Worm (Caenorhabditis elegans) whole organism, L1 larva: ENCODE results near the gene C09H10.9.

Experiments
- ceh-8 ChIP-seq: fragments of 200-800 bp; sonication (Bioruptor generic); optimal IDR thresholded peaks from 2 replicates; lab custom pipeline; 2018; ENCODE audit warnings: mild to moderate bottlenecking, missing genetic modification characterization, moderate library complexity, missing compliant biosample characterization
- egl-13 ChIP-seq: sonication (generic microtip); optimal IDR thresholded peaks from 2 replicates; lab custom pipeline; 2016; ENCODE audit warnings: missing genotype, missing genetic modification reagents, missing genetic modification characterization, missing compliant biosample characterization
- lin-39 ChIP-seq: fragments of 150-350 bp; optimal IDR thresholded peaks from 2 replicates; lab custom pipeline; 2014; ENCODE audit warnings: missing biosample characterization, missing genetic modification reagents, missing genetic modification characterization
- sup-37 ChIP-seq: fragments of 200-800 bp; sonication (Bioruptor generic); optimal IDR thresholded peaks from 2 replicates; lab custom pipeline; 2018; ENCODE audit warnings: mild to moderate bottlenecking, missing genetic modification characterization, missing compliant biosample characterization

ce11 chrII:11092413-11092812 lies 11.8 kb upstream of the C09H10.9 start, which contains the start of gene rpl-42:
- TF ChIP-seq egl-13 (tag; lab: Kevin White, UChicago) (no peak), lin-39 (tag; lab: Kevin White, UChicago) (no peak), sup-37 (GFP tag; lab: Kevin White, UChicago) (no peak), ceh-8 (GFP tag; lab: Kevin White, UChicago) (no peak)
